Fruit fly (Drosophila melanogaster) whole organism, embryonic: Measurements from ENCODE around the gene Phyhd1.
A peak's percentile ranks its signal among the peaks of the same experiment; 100 is the strongest.

Source experiments
- Atf6 ChIP-seq: fragments of 200-800 bp; sonication (Bioruptor generic); IDR thresholded peaks from 2 replicates; pipeline ENCODE4 v1.3.6; 2022; ENCODE audit warnings: missing biosample characterization, missing genetic modification characterization
- Bgb ChIP-seq: fragments of 200-800 bp; sonication (Bioruptor generic); IDR thresholded peaks from 2 replicates; pipeline ENCODE4 v1.3.6; 2022; ENCODE audit warnings: missing biosample characterization, missing genetic modification characterization; ENCODE audit not compliant: partially characterized antibody
- CG10209 ChIP-seq: fragments of 200-800 bp; sonication (Bioruptor generic); optimal IDR thresholded peaks from 3 replicates; lab custom pipeline; 2017; ENCODE audit warnings: missing biosample characterization, mild to moderate bottlenecking, missing genetic modification characterization, missing genetic modification reagents
- CG14014 ChIP-seq: fragments of 200-800 bp; sonication (Bioruptor generic); IDR thresholded peaks from 2 replicates; pipeline ENCODE4 v1.3.6; 2022; ENCODE audit warnings: missing biosample characterization, missing genetic modification characterization
- CG14860 ChIP-seq: fragments of 200-800 bp; sonication (Bioruptor generic); IDR thresholded peaks from 3 replicates; pipeline ENCODE4 v1.3.6; 2022; ENCODE audit warnings: missing biosample characterization, missing genetic modification characterization; ENCODE audit not compliant: partially characterized antibody
- CG15479 ChIP-seq: fragments of 200-800 bp; sonication (Bioruptor generic); optimal IDR thresholded peaks from 3 replicates; lab custom pipeline; 2019; ENCODE audit warnings: missing biosample characterization, mild to moderate bottlenecking, missing genetic modification characterization, moderate library complexity
- CG18262 ChIP-seq: fragments of 200-800 bp; optimal IDR thresholded peaks from 3 replicates; lab custom pipeline; 2019; ENCODE audit warnings: missing biosample characterization, mild to moderate bottlenecking, missing genetic modification characterization, moderate library complexity
- CG2678 ChIP-seq: fragments of 200-800 bp; sonication (Bioruptor generic); optimal IDR thresholded peaks from 3 replicates; lab custom pipeline; 2019; ENCODE audit warnings: missing biosample characterization, mild to moderate bottlenecking, missing genetic modification characterization, moderate library complexity
- CG2712 ChIP-seq: fragments of 200-800 bp; optimal IDR thresholded peaks from 3 replicates; lab custom pipeline; 2019; ENCODE audit warnings: missing biosample characterization, mild to moderate bottlenecking, missing genetic modification characterization, moderate library complexity
- CG3065 ChIP-seq: fragments of 200-800 bp; sonication (Bioruptor generic); optimal IDR thresholded peaks from 2 replicates; lab custom pipeline; 2016; ENCODE audit warnings: missing biosample characterization, missing genetic modification characterization
- CG33213 ChIP-seq: fragments of 200-800 bp; sonication (Bioruptor generic); optimal IDR thresholded peaks from 3 replicates; lab custom pipeline; 2016; ENCODE audit warnings: missing biosample characterization, missing genetic modification characterization
- CG3407 ChIP-seq: fragments of 200-800 bp; sonication (Bioruptor generic); optimal IDR thresholded peaks from 2 replicates; lab custom pipeline; 2018; ENCODE audit warnings: missing biosample characterization, mild to moderate bottlenecking, missing genetic modification characterization
- CG4404 ChIP-seq: fragments of 200-800 bp; sonication (Bioruptor generic); IDR thresholded peaks from 2 replicates; pipeline ENCODE4 v1.3.6; 2022; ENCODE audit warnings: missing biosample characterization, missing genetic modification characterization
- CG7839 ChIP-seq: fragments of 200-800 bp; sonication (Bioruptor generic); optimal IDR thresholded peaks from 3 replicates; lab custom pipeline; 2018; ENCODE audit warnings: missing biosample characterization, mild to moderate bottlenecking, missing genetic modification characterization, moderate library complexity
- CG8281 ChIP-seq: fragments of 200-800 bp; sonication (Bioruptor generic); optimal IDR thresholded peaks from 2 replicates; lab custom pipeline; 2018; ENCODE audit warnings: missing biosample characterization, mild to moderate bottlenecking, missing genetic modification characterization, moderate library complexity
- CHES-1-like ChIP-seq: fragments of 200-800 bp; sonication (Bioruptor generic); optimal IDR thresholded peaks from 2 replicates; lab custom pipeline; 2016; ENCODE audit warnings: missing biosample characterization, missing genetic modification characterization
- Chrac-16 ChIP-seq: fragments of 200-800 bp; sonication (Bioruptor generic); optimal IDR thresholded peaks from 3 replicates; lab custom pipeline; 2016; ENCODE audit warnings: missing biosample characterization, missing genetic modification characterization
- CkIIα-i1 ChIP-seq: fragments of 200-800 bp; sonication (Bioruptor generic); IDR thresholded peaks from 2 replicates; pipeline ENCODE4 v1.3.6; 2022; ENCODE audit warnings: missing biosample characterization, missing genetic modification characterization
- ERR ChIP-seq: fragments of 200-800 bp; sonication (Bioruptor generic); optimal IDR thresholded peaks from 2 replicates; lab custom pipeline; 2016; ENCODE audit warnings: missing biosample characterization, missing genetic modification characterization
- HHEX ChIP-seq: fragments of 200-800 bp; sonication (Bioruptor generic); optimal IDR thresholded peaks from 3 replicates; lab custom pipeline; 2017; ENCODE audit warnings: missing biosample characterization, mild to moderate bottlenecking, missing genetic modification characterization, missing genetic modification reagents
- Hmr ChIP-seq: fragments of 200-800 bp; sonication (Bioruptor generic); optimal IDR thresholded peaks from 3 replicates; lab custom pipeline; 2017; ENCODE audit warnings: mild to moderate bottlenecking, missing biosample characterization, missing genetic modification reagents, missing genetic modification characterization
- Lhr ChIP-seq: fragments of 200-800 bp; sonication (Bioruptor generic); optimal IDR thresholded peaks from 3 replicates; lab custom pipeline; 2017; ENCODE audit warnings: mild to moderate bottlenecking, missing biosample characterization, missing genetic modification reagents, missing genetic modification characterization
- Med ChIP-seq: fragments of 200-800 bp; sonication (Bioruptor generic); peaks from one replicate; lab custom pipeline; 2016; ENCODE audit warnings: missing biosample characterization, missing genetic modification characterization, mild to moderate bottlenecking, inconsistent platforms, moderate library complexity
- NC2β ChIP-seq: fragments of 200-800 bp; sonication (Bioruptor generic); optimal IDR thresholded peaks from 2 replicates; lab custom pipeline; 2016; ENCODE audit warnings: missing biosample characterization, missing genetic modification characterization
- Oaz ChIP-seq: fragments of 200-800 bp; sonication (Bioruptor generic); IDR thresholded peaks from 2 replicates; pipeline ENCODE4 v1.3.6; 2022; ENCODE audit warnings: missing biosample characterization, missing genetic modification characterization
- Rfx ChIP-seq: fragments of 200-800 bp; sonication (Bioruptor generic); IDR thresholded peaks from 2 replicates; pipeline ENCODE4 v1.3.6; 2022; ENCODE audit warnings: missing biosample characterization, missing genetic modification characterization
- Sry-β ChIP-seq: fragments of 200-800 bp; sonication (Bioruptor generic); optimal IDR thresholded peaks from 2 replicates; lab custom pipeline; 2018; ENCODE audit warnings: missing biosample characterization, mild to moderate bottlenecking, missing genetic modification characterization, moderate library complexity
- TFAM ChIP-seq: fragments of 200-800 bp; sonication (Bioruptor generic); optimal IDR thresholded peaks from 2 replicates; lab custom pipeline; 2017; ENCODE audit warnings: missing biosample characterization, missing genetic modification characterization, inconsistent platforms
- Xrp1 ChIP-seq: fragments of 200-800 bp; sonication (Bioruptor generic); IDR thresholded peaks from 2 replicates; pipeline ENCODE4 v1.3.6; 2022; ENCODE audit warnings: missing biosample characterization, missing genetic modification characterization
- bab2 ChIP-seq: fragments of 200-800 bp; sonication (Bioruptor generic); optimal IDR thresholded peaks from 2 replicates; lab custom pipeline; 2016; ENCODE audit warnings: missing biosample characterization, missing genetic modification characterization
- br ChIP-seq: fragments of >200 bp; optimal IDR thresholded peaks from 2 replicates; lab custom pipeline; 2017
- caup ChIP-seq: fragments of 200-800 bp; sonication (Bioruptor generic); optimal IDR thresholded peaks from 3 replicates; lab custom pipeline; 2017; ENCODE audit warnings: missing biosample characterization, mild to moderate bottlenecking, missing genetic modification characterization, moderate library complexity; ENCODE audit not compliant: severe bottlenecking
- ci ChIP-seq: fragments of 200-800 bp; sonication (Bioruptor generic); IDR thresholded peaks from 3 replicates; pipeline ENCODE4 v1.3.6; 2022; ENCODE audit warnings: missing biosample characterization, missing genetic modification characterization
- dysf ChIP-seq: fragments of 200-800 bp; sonication (Bioruptor generic); IDR thresholded peaks from 3 replicates; pipeline ENCODE4 v1.3.6; 2022; ENCODE audit warnings: missing biosample characterization, missing genetic modification characterization
- esg ChIP-seq: fragments of 200-800 bp; sonication (Bioruptor generic); conservative IDR thresholded peaks from 2 replicates; pipeline ENCODE4 v1.3.6; 2022; ENCODE audit warnings: missing biosample characterization, missing genetic modification characterization
- fru ChIP-seq: fragments of >200 bp; optimal IDR thresholded peaks from 2 replicates; lab custom pipeline; 2017
- grn ChIP-seq: fragments of 200-800 bp; sonication (Bioruptor generic); optimal IDR thresholded peaks from 3 replicates; lab custom pipeline; 2017; ENCODE audit warnings: missing biosample characterization, missing genetic modification characterization
- gsb ChIP-seq: fragments of 200-800 bp; sonication (Bioruptor generic); IDR thresholded peaks from 2 replicates; pipeline ENCODE4 v1.3.6; 2022; ENCODE audit warnings: missing biosample characterization, missing genetic modification characterization
- luna ChIP-seq: fragments of 200-800 bp; sonication (Bioruptor generic); optimal IDR thresholded peaks from 2 replicates; lab custom pipeline; 2016; ENCODE audit warnings: missing biosample characterization, missing genetic modification characterization
- onecut ChIP-seq: fragments of 200-800 bp; sonication (Bioruptor generic); IDR thresholded peaks from 2 replicates; pipeline ENCODE4 v1.3.6; 2022; ENCODE audit warnings: missing biosample characterization, missing genetic modification characterization
- otp ChIP-seq: fragments of 200-800 bp; sonication (Bioruptor generic); IDR thresholded peaks from 3 replicates; pipeline ENCODE4, ENCODE4 v1.3.6; 2022; ENCODE audit warnings: missing biosample characterization, missing genetic modification characterization
- p53 ChIP-seq: fragments of 200-800 bp; sonication (Bioruptor generic); optimal IDR thresholded peaks from 2 replicates; lab custom pipeline; 2016; ENCODE audit warnings: missing biosample characterization, missing genetic modification characterization
- pho ChIP-seq: fragments of 200-800 bp; sonication (Bioruptor generic); optimal IDR thresholded peaks from 2 replicates; lab custom pipeline; 2016; ENCODE audit warnings: missing biosample characterization, missing genetic modification characterization
- phol ChIP-seq: fragments of 200-800 bp; sonication (Bioruptor generic); optimal IDR thresholded peaks from 3 replicates; lab custom pipeline; 2018; ENCODE audit warnings: missing biosample characterization, mild to moderate bottlenecking, missing genetic modification characterization, moderate library complexity
- prd ChIP-seq, 3 experiments: fragments of >200 bp in 2 of 3; fragments of 200-800 bp in 1 of 3; sonication (Bioruptor generic) in 1 of 3; optimal IDR thresholded peaks in 2 of 3; IDR thresholded peaks in 1 of 3; 2 replicates in 2 of 3; 3 replicates in 1 of 3; pipeline versions ENCODE4 v1.3.6 to Lab custom; 2017 to 2022; ENCODE audit warnings: missing biosample characterization in 1 of 3, missing genetic modification characterization in 1 of 3
- slou ChIP-seq: fragments of 200-800 bp; sonication (Bioruptor generic); optimal IDR thresholded peaks from 3 replicates; lab custom pipeline; 2016; ENCODE audit warnings: missing biosample characterization, missing genetic modification characterization
- so ChIP-seq: fragments of 200-800 bp; sonication (Bioruptor generic); IDR thresholded peaks from 3 replicates; pipeline ENCODE4 v1.3.6; 2022; ENCODE audit warnings: missing biosample characterization, missing genetic modification characterization
- trem ChIP-seq: fragments of 200-800 bp; optimal IDR thresholded peaks from 3 replicates; lab custom pipeline; 2019; ENCODE audit warnings: missing biosample characterization, mild to moderate bottlenecking, missing genetic modification characterization, moderate library complexity
- unc-4 ChIP-seq: fragments of 200-800 bp; sonication (Bioruptor generic); IDR thresholded peaks from 2 replicates; pipeline ENCODE4 v1.3.6; 2022; ENCODE audit warnings: missing biosample characterization, missing genetic modification characterization; ENCODE audit not compliant: partially characterized antibody
- usp ChIP-seq: fragments of >200 bp; optimal IDR thresholded peaks from 2 replicates; lab custom pipeline; 2017; ENCODE audit warnings: missing biosample characterization, missing genetic modification characterization

Phyhd1 gene

dm6 chr3R:10656578-10656977, 24.1 kb downstream of the Phyhd1 start (continued):
- TF ChIP-seq Chrac-16 (GFP tag; lab: Kevin White, UChicago) (no peak), bab2 (GFP tag; lab: Kevin White, UChicago) (no peak)

- no peak for TF ChIP-seq gsb (GFP tag; lab: Robert Waterston, UW)
- TF ChIP-seq luna (GFP tag; lab: Kevin White, UChicago) = no peak
- TF ChIP-seq prd (optimal IDR thresholded peaks at IDR 0.05; lab: Kevin White, UChicago) = no peak
- TF ChIP-seq prd (GFP tag; IDR thresholded peaks at IDR 0.05; lab: Robert Waterston, UW) = peak; percentile 58
- TF ChIP-seq caup (GFP tag; lab: Kevin White, UChicago) = no peak
- no peak for TF ChIP-seq br (lab: Kevin White, UChicago)
- TF ChIP-seq HHEX (GFP tag; lab: Kevin White, UChicago) = no peak
- TF ChIP-seq Lhr = no peak
- no peak for TF ChIP-seq p53 (GFP tag; lab: Kevin White, UChicago)
- no peak for TF ChIP-seq CG3065 (GFP tag; lab: Kevin White, UChicago)
- TF ChIP-seq grn (GFP tag; lab: Kevin White, UChicago) = no peak
- TF ChIP-seq CG18262 = peak; percentile 38
- no peak for TF ChIP-seq CG3407
- peak; percentile 29; the same call in 1 of the 2 replicates for TF ChIP-seq Rfx (GFP tag; lab: Robert Waterston, UW)
- TF ChIP-seq pho (GFP tag; lab: Kevin White, UChicago) = no peak
- TF ChIP-seq CG4404 (GFP tag; lab: Robert Waterston, UW) = 0 out of 2 replicates have a peak, but pooled peaks have one; percentile 8
- no peak for TF ChIP-seq CHES-1-like (GFP tag; lab: Kevin White, UChicago)
- 0 out of 3 replicates have a peak, but pooled peaks have one; percentile 48 for TF ChIP-seq so (GFP tag; lab: Robert Waterston, UW)
- no peak for TF ChIP-seq CG15479
- TF ChIP-seq ci (GFP tag; lab: Robert Waterston, UW) = no peak
- peak; percentile 28; the same call in 1 of the 2 replicates for TF ChIP-seq Atf6 (GFP tag; lab: Robert Waterston, UW)
- no peak for TF ChIP-seq trem (tag; lab: Kevin White, UChicago)
- TF ChIP-seq slou = no peak
- TF ChIP-seq CG2678 = peak; percentile 37
- peak; percentile 47 for TF ChIP-seq CG7839
- TF ChIP-seq otp (GFP tag; lab: Robert Waterston, UW) = no peak
- peak; percentile 37 for TF ChIP-seq CG2712
- no peak for TF ChIP-seq CG14860 (GFP tag; lab: Robert Waterston, UW)
- TF ChIP-seq onecut = no peak
- peak; percentile 17 for TF ChIP-seq CG10209 (GFP tag; lab: Kevin White, UChicago)
- no peak for TF ChIP-seq esg (GFP tag; lab: Robert Waterston, UW)
- TF ChIP-seq CG14014 = no peak
- no peak for TF ChIP-seq NC2β (GFP tag; lab: Kevin White, UChicago)
- no peak for TF ChIP-seq CG8281
- no peak for TF ChIP-seq fru (lab: Kevin White, UChicago)
- no peak for TF ChIP-seq Bgb (GFP tag; lab: Robert Waterston, UW)
- no peak for TF ChIP-seq TFAM (GFP tag; lab: Kevin White, UChicago)
- peak; percentile 52; the same call in 1 of the 2 replicates for TF ChIP-seq Xrp1 (GFP tag; lab: Robert Waterston, UW)
- TF ChIP-seq Med (GFP tag; lab: Kevin White, UChicago) = peak; percentile 76
- no peak for TF ChIP-seq unc-4
- no peak for TF ChIP-seq usp
- TF ChIP-seq CG33213 (GFP tag; lab: Kevin White, UChicago) = peak; percentile 4
- no peak; the same call in 2 of the 3 replicates for TF ChIP-seq dysf
- no peak for TF ChIP-seq Hmr (GFP tag; lab: Kevin White, UChicago)
- no peak for TF ChIP-seq Oaz (GFP tag; lab: Robert Waterston, UW)
- no peak for TF ChIP-seq CkIIα-i1
- peak; percentile 29 for TF ChIP-seq phol
- no peak for TF ChIP-seq Sry-β (GFP tag; lab: Kevin White, UChicago)
- no peak for TF ChIP-seq ERR (GFP tag; lab: Kevin White, UChicago)
Observed at dm6 chr3R:10655968-10656367, 24.8 kb downstream of the Phyhd1 start.
